Worm (Caenorhabditis elegans): ENCODE measurements around the gene F15E6.3.

F15E6.3 gene

DNA sequence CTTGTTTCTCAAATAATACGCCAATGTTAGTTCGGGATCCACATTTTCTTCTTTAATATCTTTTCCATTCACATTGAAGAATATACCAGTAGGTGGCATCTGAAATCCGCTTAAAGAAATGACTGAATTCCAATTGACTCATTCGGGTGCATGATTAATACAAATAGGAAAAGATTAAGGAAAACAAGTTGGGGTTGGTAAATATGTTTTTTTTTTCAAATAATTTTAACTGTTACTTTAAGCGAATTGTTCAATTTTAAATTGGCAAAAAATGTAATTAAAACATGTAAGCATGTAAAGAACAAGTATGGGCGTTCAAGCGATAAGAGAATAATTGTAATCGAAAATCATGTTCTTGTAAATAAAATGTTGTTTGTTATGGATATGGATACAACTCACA lies 10.7 kb upstream of the F15E6.3 start, which contains the start of gene F15E6.6:
F15E6.6 (minus strand) TSS at position 101 of the 400 bp plus-strand sequence.
- no peak for TF ChIP-seq eyg-1 (tag; optimal IDR thresholded peaks at IDR 0.05)
- no peak for TF ChIP-seq ceh-30 (tag; optimal IDR thresholded peaks at IDR 0.05)
- no peak for TF ChIP-seq che-1 (tag; optimal IDR thresholded peaks at IDR 0.05)
- TF ChIP-seq fax-1 (tag; optimal IDR thresholded peaks at IDR 0.05), result no peak
- no peak for TF ChIP-seq pag-3 (tag; optimal IDR thresholded peaks at IDR 0.05; ENCODE audit: borderline replicate concordance)
- TF ChIP-seq C38D4.7 (GFP tag; optimal IDR thresholded peaks at IDR 0.05), result no peak
- no peak for TF ChIP-seq ceh-14 (tag; optimal IDR thresholded peaks at IDR 0.05)

DNA sequence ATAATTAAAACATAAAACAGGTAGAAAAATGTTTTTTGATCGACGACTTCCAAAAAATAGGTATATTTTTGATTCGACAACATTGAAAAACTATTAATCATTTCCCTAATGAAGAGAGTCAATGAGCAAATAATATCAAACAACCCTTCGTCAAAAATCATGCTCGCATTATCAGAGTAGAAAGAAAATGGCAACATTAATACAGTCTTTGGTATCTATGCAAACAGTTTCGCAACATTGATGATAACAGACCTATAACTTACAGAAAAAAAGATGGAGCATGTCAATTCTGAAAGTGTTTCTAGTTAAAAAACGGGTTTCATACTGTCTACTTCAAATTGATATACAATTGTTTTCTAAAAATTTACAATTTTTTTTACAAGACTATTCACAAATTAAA lies 9.7 kb upstream of the F15E6.3 start:
- TF ChIP-seq ceh-22 (tag; optimal IDR thresholded peaks at IDR 0.05) (no peak), elt-2 (tag; optimal IDR thresholded peaks at IDR 0.05) (peak; percentile 42)

DNA sequence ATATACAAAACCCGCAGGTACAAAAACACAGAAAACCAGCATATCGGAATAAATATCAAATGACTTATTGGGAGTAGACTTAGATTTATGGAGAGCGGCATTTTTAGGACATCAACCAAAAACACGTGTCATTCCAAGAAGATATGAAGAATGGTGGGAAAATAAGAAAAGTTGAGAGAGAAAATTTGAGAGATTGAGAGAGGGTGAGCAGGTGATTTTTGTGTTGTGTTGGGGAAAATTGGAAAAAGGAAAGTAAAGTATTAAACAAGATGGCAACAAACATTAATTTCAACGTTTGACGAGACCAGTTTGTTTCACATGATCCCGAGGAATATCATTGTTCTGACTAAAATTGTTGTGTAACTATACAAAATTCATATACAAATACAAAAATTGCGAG lies 6.4 kb upstream of the F15E6.3 start, which contains the start of gene srv-4:
srv-4 (minus strand) TSS at position 101 of the 400 bp plus-strand sequence.
- no peak for TF ChIP-seq ceh-48 (tag; optimal IDR thresholded peaks at IDR 0.05)
- TF ChIP-seq ceh-22 (tag; optimal IDR thresholded peaks at IDR 0.05), result no peak
- TF ChIP-seq fax-1 (tag; optimal IDR thresholded peaks at IDR 0.05), result no peak
- no peak for TF ChIP-seq eyg-1 (tag; optimal IDR thresholded peaks at IDR 0.05)
- TF ChIP-seq tbx-2 (tag; optimal IDR thresholded peaks at IDR 0.05), result no peak
- TF ChIP-seq K02D7.2 (tag; optimal IDR thresholded peaks at IDR 0.05), result no peak
- TF ChIP-seq pax-1 (tag; optimal IDR thresholded peaks at IDR 0.05), result no peak
- no peak for TF ChIP-seq gmeb-2 (tag; optimal IDR thresholded peaks at IDR 0.05)
- no peak for TF ChIP-seq unc-3 (GFP tag; conservative IDR thresholded peaks at IDR 0.05)
- no peak for TF ChIP-seq unc-3 (tag; optimal IDR thresholded peaks at IDR 0.05)
- no peak for TF ChIP-seq K09A11.1 (tag; optimal IDR thresholded peaks at IDR 0.05; ENCODE audit: insufficient read depth)
- no peak for TF ChIP-seq ceh-9 (tag; optimal IDR thresholded peaks at IDR 0.05)

DNA sequence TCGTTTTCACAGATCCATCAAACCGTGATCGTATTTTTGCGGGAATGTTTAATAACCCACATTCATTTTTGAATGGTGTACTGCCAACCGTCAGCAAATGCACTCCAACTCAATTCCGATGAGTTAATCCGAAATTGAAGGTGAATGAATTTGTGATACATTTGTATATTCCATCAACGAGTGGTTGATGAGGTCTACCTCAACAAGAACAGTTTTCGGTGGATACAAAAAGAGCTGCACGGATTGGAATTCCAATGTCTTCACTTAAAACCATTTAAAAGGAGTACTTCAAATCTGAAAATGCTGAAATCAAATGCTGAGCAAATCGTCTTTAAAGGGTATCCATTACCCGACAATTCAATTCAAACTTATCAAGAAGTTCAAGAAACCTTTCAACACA lies 5.4 kb upstream of the F15E6.3 start, which contains the start of gene F15E6.5:
F15E6.5 (plus strand) TSS at position 301 of the 400 bp plus-strand sequence.
- TF ChIP-seq rnt-1 (tag; optimal IDR thresholded peaks at IDR 0.05) (no peak), ztf-16 (tag; optimal IDR thresholded peaks at IDR 0.05) (no peak), pha-2 (tag; optimal IDR thresholded peaks at IDR 0.05) (no peak), hlh-6 (tag; optimal IDR thresholded peaks at IDR 0.05) (no peak), hlh-15 (tag; optimal IDR thresholded peaks at IDR 0.05) (no peak), pqm-1 (tag; optimal IDR thresholded peaks at IDR 0.05) (no peak), pax-1 (tag; optimal IDR thresholded peaks at IDR 0.05) (no peak), ceh-24 (tag; optimal IDR thresholded peaks at IDR 0.05) (no peak), T23F11.4 (GFP tag; optimal IDR thresholded peaks at IDR 0.05) (no peak), nhr-11 (tag; optimal IDR thresholded peaks at IDR 0.05) (no peak), dmd-4 (tag; optimal IDR thresholded peaks at IDR 0.05; ENCODE audit: borderline replicate concordance) (no peak), gmeb-2 (tag; optimal IDR thresholded peaks at IDR 0.05) (no peak), syd-9 (tag; optimal IDR thresholded peaks at IDR 0.05) (no peak), ceh-18 (tag; optimal IDR thresholded peaks at IDR 0.05) (no peak), ceh-31 (tag; optimal IDR thresholded peaks at IDR 0.05) (no peak), zip-5 (tag; optimal IDR thresholded peaks at IDR 0.05) (no peak), odd-2 (tag; optimal IDR thresholded peaks at IDR 0.05) (no peak)

DNA sequence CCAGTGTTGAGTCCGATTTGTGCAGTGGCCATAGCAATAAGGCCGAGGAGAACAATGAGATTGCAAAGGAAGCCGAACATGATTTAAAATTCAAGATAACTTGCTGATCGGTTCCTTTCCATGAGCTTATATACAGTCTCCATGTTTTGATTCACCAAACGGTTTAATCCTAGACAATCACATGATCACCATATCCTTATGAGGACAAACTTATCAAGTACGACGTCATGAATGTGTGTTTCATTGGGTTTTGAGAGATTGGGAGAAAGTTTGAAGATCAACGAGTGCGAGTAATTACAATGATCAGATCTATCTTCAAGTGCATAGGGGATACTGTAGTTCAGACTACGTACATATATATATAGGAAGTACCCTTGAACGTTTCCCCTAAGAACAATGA lies 4.2 kb upstream of the F15E6.3 start, which contains the start of gene dct-7:
dct-7 (minus strand) TSS at position 101 of the 400 bp plus-strand sequence.
- TF ChIP-seq nfya-1 (tag; optimal IDR thresholded peaks at IDR 0.05) (no peak), ceh-24 (tag; optimal IDR thresholded peaks at IDR 0.05) (no peak), ets-4 (tag; optimal IDR thresholded peaks at IDR 0.05) (no peak), eyg-1 (tag; optimal IDR thresholded peaks at IDR 0.05) (no peak), fkh-10 (GFP tag; optimal IDR thresholded peaks at IDR 0.05) (no peak), pha-2 (tag; optimal IDR thresholded peaks at IDR 0.05) (no peak), che-1 (tag; optimal IDR thresholded peaks at IDR 0.05) (no peak)
